Worm (Caenorhabditis elegans) whole organism, L1 larva: Measurements from ENCODE around the gene best-19.

Experiments used
- alr-1 ChIP-seq: fragments of 200-800 bp; sonication (Bioruptor generic); optimal IDR thresholded peaks from 2 replicates; lab custom pipeline; 2018; ENCODE audit warnings: borderline replicate concordance, mild to moderate bottlenecking, missing genetic modification characterization, missing compliant biosample characterization
- ama-1 ChIP-seq: fragments of 150-350 bp; optimal IDR thresholded peaks from 2 replicates; lab custom pipeline; 2014
- lsy-2 ChIP-seq, 2 experiments: fragments of 150-350 bp; optimal IDR thresholded peaks; 2 replicates each; lab custom pipeline; 2014; ENCODE audit warnings: missing biosample characterization in 2 of 2, missing genetic modification characterization in 2 of 2
- nhr-76 ChIP-seq: sonication (generic microtip); optimal IDR thresholded peaks from 2 replicates; lab custom pipeline; 2017; ENCODE audit warnings: missing biosample characterization, missing genetic modification characterization
- rnt-1 ChIP-seq: sonication (generic microtip); optimal IDR thresholded peaks from 2 replicates; lab custom pipeline; 2016; ENCODE audit warnings: mild to moderate bottlenecking, missing genetic modification characterization, moderate library complexity, missing compliant biosample characterization
- unc-130 ChIP-seq: fragments of 150-350 bp; optimal IDR thresholded peaks from 2 replicates; lab custom pipeline; 2017; ENCODE audit warnings: missing biosample characterization, missing genetic modification characterization, inconsistent platforms

- TF ChIP-seq lsy-2 (tag; optimal IDR thresholded peaks at IDR 0.05; lab: Kevin White, UChicago) (no peak), unc-130 (tag; lab: Kevin White, UChicago) (no peak), alr-1 (tag; lab: Kevin White, UChicago) (no peak), rnt-1 (no peak), ama-1 (lab: Kevin White, UChicago) (no peak), nhr-76 (tag; lab: Kevin White, UChicago) (no peak)
These were observed 13.4 kb downstream of the best-19 start for ce11 chrIV:296849-297248.
